Worm (Caenorhabditis elegans): Measurements from ENCODE around the gene cyk-1.

DNA sequence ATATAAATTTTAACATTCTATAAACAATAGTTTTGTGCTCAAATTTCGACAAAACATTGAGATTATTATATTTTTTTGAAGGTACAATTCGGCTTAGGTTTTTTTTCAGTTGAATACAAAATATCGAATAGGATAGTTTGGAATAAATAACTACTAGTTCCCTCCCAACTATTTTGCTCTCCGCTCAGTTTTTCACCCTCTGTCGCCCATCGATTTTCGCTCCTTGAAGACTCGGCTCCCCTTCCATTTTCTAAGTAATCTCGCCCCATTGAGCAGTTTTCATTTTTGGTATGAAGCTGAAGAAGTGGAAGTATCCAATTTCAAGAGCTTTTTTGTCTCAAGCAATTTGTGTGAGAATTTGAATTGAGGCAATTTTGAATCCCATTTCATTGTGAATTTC lies 55.3 kb downstream of the cyk-1 start, which contains the start of gene F31E3.2:
- no peak for TF ChIP-seq blmp-1 (tag; optimal IDR thresholded peaks at IDR 0.05)
- TF ChIP-seq jun-1 (tag; optimal IDR thresholded peaks at IDR 0.05), result no peak
- TF ChIP-seq egl-13 (tag; optimal IDR thresholded peaks at IDR 0.05), result no peak
- no peak for TF ChIP-seq lin-39 (tag; optimal IDR thresholded peaks at IDR 0.05)
- TF ChIP-seq unc-130 (tag; optimal IDR thresholded peaks at IDR 0.05), result no peak
- TF ChIP-seq pqm-1 (tag; optimal IDR thresholded peaks at IDR 0.05), result no peak
- TF ChIP-seq isw-1 (GFP tag; IDR thresholded peaks at IDR 0.05), result no peak
